Worm (Caenorhabditis elegans) whole organism, L2 larva: Measurements from ENCODE around the gene F53C3.3.

Experiments used
- aly-2 ChIP-seq: fragments of 150-350 bp; optimal IDR thresholded peaks from 2 replicates; lab custom pipeline; 2014; ENCODE audit warnings: missing biosample characterization, missing genetic modification characterization
- fos-1 ChIP-seq: fragments of 150-350 bp; optimal IDR thresholded peaks from 2 replicates; lab custom pipeline; 2014; ENCODE audit warnings: missing biosample characterization, missing genetic modification characterization
- lin-39 ChIP-seq: fragments of 150-350 bp; optimal IDR thresholded peaks from 2 replicates; lab custom pipeline; 2014; ENCODE audit warnings: missing biosample characterization, missing genetic modification reagents, missing genetic modification characterization
- nhr-6 ChIP-seq: fragments of 150-350 bp; optimal IDR thresholded peaks from 2 replicates; lab custom pipeline; 2014; ENCODE audit warnings: missing biosample characterization, missing genetic modification characterization
- snpc-4 ChIP-seq: fragments of 150-350 bp; optimal IDR thresholded peaks from 2 replicates; lab custom pipeline; 2014; ENCODE audit warnings: missing biosample characterization, missing genetic modification characterization
- unc-39 ChIP-seq: fragments of 150-350 bp; optimal IDR thresholded peaks from 2 replicates; lab custom pipeline; 2014; ENCODE audit warnings: missing biosample characterization, missing genetic modification characterization

DNA sequence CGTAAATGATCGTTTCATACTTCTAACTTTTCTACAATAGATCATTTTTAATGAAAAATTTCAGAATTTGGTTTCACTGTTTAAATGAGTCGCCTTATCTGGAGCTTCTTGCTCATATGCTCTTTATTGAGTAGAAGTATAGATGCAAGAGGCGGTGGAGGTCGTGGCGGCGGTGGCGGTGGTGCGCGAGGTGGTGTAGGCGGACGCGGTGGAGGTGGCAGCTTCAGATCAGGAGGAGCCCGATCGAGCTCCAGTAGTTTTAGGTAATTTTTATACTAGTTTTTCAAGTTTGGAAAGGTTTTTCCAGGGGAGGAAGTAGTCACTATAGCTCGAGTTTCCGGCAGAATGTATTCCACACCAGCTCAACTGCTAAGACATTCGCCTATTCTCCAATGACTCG is at the start of gene F53C3.3:
- TF ChIP-seq nhr-6 (tag; lab: Kevin White, UChicago) (no peak), lin-39 (tag; lab: Kevin White, UChicago) (no peak), unc-39 (no peak), snpc-4 (tag; lab: Kevin White, UChicago) (no peak), aly-2 (tag; lab: Kevin White, UChicago) (no peak), fos-1 (no peak)
